Fruit fly (Drosophila melanogaster) Kc167 (cell line): ENCODE measurements around the gene CG10713.

Experiments
- Myc ChIP-seq: fragments of >200 bp; optimal IDR thresholded peaks from 2 replicates; lab custom pipeline; 2017; ENCODE audit warnings: missing external identifiers
- Sin3A ChIP-seq: fragments of >200 bp; optimal IDR thresholded peaks from 2 replicates; lab custom pipeline; 2018; ENCODE audit warnings: missing external identifiers
- h ChIP-seq: fragments of >200 bp; optimal IDR thresholded peaks from 3 replicates; lab custom pipeline; 2018; ENCODE audit warnings: missing external identifiers
- insv ChIP-seq: fragments of >200 bp; optimal IDR thresholded peaks from 3 replicates; lab custom pipeline; 2018; ENCODE audit warnings: missing external identifiers
- psq ChIP-seq: fragments of >200 bp; optimal IDR thresholded peaks from 2 replicates; lab custom pipeline; 2017; ENCODE audit warnings: missing external identifiers
- ttk ChIP-seq: sonication (Bioruptor generic); optimal IDR thresholded peaks from 2 replicates; lab custom pipeline; 2017; ENCODE audit warnings: missing external identifiers

The CG10713 gene

DNA sequence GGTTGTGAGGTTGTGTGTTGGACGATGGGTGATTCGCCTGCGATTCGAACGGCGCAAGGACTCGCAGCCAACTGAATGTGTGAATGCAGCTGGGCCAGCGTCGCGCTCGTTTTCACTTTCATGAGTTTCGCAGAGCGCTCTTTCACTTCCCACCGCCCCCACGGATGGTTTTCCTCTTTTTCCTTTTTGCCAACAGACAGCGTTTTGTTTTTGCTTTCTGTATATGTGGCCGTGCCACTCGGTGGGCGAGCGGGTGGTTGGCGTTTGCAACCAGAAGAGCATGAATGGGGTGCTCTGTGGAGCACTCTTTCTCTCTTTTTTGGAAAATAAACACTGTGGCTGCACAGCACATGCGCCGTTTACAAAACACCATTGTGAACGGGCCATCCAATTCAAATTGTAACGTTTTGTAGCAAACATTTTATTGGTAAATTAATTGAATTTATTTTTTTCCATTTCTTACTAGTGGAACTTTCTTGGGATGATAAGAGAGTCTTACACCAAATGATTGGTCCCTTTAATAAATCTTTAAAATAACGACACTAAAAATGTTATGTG, at the start of gene CG10713:
TSS of gene CG10713 (minus strand) at position 60 of the 558 bp plus-strand sequence.
- TF ChIP-seq ttk (no peak), insv (lab: Kevin White, UChicago) (no peak), Sin3A (no peak), h (lab: Kevin White, UChicago) (no peak), Myc (lab: Kevin White, UChicago) (no peak), psq (lab: Kevin White, UChicago) (no peak)

DNA sequence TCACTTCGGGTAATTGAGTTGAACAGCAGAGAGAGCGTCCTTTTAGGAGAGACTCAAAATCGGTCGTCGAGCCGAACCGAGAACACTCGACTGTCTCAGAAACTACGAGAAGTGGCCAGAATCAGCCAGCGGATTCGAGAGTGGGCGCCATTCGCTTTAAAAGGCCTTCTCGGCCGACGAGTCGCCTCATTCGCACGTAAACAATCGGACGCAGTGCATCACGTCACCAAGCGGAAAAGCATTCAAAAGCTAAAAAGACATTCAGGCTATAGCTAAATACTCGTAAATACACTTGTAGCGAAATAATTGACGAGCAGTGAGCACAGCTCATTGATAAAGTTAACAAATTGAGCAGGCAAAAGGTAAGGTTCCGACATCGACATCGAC, 45.2 kb upstream of the CG10713 start:
- TF ChIP-seq ttk (no peak), Sin3A (no peak), psq (lab: Kevin White, UChicago) (no peak), Myc (lab: Kevin White, UChicago) (no peak), h (lab: Kevin White, UChicago) (no peak), insv (lab: Kevin White, UChicago) (no peak)

DNA sequence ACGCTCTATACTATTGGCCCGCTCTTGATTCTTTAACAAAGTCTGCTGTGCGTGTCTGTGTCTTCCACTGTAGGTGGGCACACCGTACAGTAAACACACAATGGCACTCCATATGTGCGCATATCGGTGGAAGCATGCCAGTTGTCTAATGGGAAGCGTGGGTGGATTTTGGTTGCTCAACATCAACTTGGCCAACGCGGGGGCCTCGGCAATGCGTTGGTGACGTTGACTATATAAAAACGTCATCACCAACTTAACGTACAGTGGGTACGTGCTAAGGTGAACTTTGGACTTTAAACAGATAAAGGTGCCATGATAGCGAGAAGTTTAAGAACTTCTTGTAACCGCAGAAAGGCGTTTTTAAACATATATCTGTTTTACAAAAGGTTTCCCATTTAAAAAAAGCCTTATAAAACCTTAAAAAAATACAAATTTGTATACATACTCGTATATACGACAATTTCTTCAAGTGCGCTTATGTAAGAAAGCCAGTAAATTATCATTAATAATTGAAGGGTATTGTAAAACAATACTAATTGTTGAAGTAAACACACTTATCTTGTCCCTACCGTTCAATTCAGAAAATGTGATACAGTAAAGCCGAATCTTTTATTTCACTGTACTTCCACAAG, 44.7 kb upstream of the CG10713 start:
- TF ChIP-seq Sin3A (no peak), h (lab: Kevin White, UChicago) (no peak), insv (lab: Kevin White, UChicago) (no peak), Myc (lab: Kevin White, UChicago) (no peak), psq (lab: Kevin White, UChicago) (no peak), ttk (no peak)

DNA sequence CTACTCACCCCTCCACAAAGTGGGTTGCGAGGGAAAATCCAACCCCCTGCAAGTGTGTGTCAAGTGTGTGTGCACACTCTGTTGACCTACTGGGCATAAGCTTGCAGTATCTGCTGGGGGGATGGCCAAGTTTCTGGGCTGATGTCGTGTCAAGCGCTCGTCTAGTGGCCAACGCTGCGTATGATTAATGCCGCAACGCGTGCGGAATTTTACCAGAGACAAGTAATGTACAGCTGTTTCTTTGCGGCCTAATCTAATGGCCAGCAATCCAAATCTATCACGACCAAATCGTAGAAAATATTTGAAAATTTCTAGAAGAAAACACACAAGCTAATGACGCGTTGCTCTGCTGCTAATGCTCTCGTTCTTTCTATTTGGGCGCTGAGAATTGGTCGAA, 44.2 kb upstream of the CG10713 start:
- no peak for TF ChIP-seq ttk
- no peak for TF ChIP-seq Myc (lab: Kevin White, UChicago)
- TF ChIP-seq Sin3A = no peak
- TF ChIP-seq insv (lab: Kevin White, UChicago) = no peak
- TF ChIP-seq h (lab: Kevin White, UChicago) = no peak
- TF ChIP-seq psq (lab: Kevin White, UChicago) = no peak

DNA sequence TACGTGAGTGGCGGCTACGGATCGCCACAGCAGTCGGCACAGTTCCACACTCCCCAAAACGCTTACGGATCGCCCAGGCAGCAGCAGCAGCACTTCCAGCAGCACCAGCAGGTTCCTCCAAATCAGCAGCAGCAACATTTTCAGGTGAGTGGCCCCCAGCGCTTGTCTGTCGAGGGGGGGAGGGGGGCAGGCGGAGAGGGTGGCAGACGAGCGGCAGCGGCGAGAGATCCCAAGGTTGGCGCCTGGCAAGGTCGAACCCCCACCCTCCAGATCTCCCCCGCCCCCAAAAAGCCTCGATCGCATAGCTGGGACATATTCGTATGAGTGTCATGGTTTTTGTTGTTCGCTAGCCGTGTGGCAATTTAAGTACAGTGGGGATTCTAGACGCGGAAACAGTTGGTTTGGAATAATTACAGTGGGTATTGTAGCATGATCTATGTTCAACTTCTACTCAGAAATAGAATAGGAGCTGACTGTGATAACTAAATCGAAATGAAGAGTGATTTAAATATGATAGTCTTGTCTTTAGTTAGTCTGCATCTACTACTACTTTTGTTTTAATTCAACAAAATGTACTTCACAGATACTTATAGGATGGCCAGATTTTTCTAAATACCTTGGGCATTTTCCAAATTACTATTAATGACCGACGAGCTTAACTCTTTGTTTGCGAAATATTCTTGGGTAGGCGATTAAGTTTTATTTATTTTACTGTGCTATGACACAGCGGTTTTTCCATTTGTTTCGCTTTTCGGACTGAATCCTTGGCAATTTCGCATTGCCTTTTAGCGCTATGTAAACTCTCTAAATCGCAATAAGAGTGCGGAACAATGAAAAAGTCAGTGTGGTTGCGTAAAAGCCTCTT, 43.5 kb upstream of the CG10713 start:
- no peak for TF ChIP-seq Sin3A
- no peak for TF ChIP-seq ttk
- no peak for TF ChIP-seq insv (lab: Kevin White, UChicago)
- TF ChIP-seq psq (lab: Kevin White, UChicago) = no peak
- no peak for TF ChIP-seq h (lab: Kevin White, UChicago)
- no peak for TF ChIP-seq Myc (lab: Kevin White, UChicago)

DNA sequence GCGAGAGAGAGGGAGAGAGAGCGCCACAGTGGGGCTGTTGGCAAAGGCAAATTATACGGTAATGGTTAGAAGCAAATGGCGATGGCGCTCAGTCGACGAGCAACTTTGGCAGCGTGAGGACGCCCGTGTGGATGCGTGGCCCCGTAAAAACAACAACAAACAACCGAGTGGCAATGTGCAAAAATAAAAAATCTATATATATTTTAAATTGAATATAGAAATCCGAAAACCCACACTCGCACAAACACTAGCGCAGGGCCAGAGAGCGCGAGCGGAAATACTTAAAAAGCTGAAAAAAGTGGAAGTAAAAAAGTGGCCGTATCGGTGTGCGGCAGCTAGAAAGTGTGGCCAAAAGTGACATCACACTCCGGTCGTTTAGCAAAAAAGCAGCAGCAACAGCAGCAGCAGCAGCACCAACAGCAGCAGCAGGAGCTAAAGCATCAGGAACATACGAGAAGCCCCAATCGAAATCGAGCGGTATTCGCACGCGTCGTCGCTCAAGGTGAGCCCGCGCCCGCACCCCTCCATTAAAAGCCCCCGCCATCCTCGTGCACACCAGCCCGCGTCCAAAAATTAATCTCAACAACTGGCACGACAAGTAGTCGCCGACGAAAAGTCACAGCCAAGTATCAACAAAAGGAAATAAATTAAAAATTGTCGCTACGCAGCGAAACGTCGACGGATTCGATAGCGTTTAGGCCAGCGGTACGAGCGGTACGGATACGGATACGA, 42.6 kb upstream of the CG10713 start, which contains the start of gene stv:
TSS of gene stv (plus strand) at position 89 of the 732 bp plus-strand sequence.
- TF ChIP-seq ttk (no peak), Sin3A (no peak), insv (lab: Kevin White, UChicago) (no peak), Myc (lab: Kevin White, UChicago) (no peak), psq (lab: Kevin White, UChicago) (no peak), h (lab: Kevin White, UChicago) (no peak)

DNA sequence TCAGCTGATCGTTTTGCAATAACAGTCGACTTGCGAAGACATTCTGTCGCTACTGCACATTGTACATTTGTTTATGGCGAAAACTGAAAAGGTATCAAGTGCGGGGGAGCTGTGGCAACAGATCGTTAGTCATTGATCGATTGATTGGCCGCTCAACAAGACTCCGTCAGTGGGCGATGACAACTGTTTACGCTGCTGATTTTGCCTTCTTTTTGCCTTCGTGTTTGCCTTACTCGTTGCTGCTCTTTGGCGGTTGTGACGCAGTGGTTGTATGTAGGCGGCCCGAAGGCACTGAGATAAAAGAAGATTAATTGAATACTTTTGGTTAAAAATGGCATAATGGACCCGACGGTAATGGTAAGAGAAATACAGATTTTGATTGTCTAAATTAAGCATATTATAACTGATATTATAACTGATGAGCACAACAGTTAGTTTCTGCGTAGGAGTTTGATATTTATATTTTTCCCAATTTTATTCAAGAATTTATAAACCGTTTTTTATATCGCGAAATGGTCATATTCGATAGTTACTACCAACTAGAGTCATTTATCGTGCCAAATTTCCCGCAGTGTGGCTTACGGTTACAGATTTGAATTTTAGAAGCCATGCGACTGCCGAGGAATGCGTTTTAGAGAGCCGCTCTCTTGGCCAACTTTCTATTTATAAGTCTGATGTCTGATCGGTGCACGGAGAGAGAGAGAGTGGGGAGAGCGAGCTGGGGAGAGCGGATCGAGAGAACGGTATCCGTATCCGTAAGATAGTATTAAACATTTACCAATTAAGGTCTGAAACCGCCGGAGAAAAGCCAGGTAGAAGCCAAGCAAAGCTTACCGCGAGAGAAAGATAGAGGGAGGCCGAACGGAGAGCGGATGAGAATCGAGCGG, 41.8 kb upstream of the CG10713 start:
- no peak for TF ChIP-seq Sin3A
- no peak for TF ChIP-seq h (lab: Kevin White, UChicago)

DNA sequence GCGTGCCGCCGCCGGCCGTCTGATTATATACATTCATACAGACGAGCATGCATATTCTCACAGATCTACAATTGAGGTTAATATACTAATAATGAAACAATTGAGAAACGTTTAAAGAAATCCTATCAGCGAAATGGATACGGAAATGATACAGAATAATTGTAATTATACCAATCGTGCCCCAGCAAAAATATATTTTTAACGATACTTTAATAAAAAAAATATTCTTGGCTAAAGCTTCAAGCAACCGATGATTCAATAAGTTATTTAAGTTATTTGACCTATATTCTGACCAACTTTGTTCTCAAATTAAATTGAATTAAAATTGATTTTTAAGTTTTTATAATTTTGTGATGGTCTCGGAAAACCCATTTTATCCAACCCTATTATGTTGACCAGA, 41.0 kb upstream of the CG10713 start:
- TF ChIP-seq insv (lab: Kevin White, UChicago) (no peak), h (lab: Kevin White, UChicago) (no peak), psq (lab: Kevin White, UChicago) (no peak), Myc (lab: Kevin White, UChicago) (no peak), ttk (no peak), Sin3A (no peak)

DNA sequence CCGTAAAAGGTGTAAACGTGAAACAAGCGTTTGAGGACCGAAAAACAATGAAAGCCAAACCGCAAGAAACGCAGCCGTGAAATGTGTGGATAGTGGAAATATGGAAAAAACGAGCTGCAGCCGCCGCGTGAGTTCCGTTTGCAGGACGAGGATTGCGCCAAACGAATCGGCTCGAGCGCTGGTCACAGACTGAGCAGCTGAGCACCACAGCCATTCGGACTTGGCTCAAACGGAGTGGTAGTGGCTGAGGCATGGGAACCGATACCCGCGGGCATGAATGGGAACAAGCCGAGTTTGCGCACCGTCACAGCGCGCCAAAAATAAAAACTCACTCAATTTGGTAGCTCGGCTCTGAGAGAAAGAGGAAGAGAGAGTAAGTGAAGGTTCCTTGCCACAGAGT, 39.6 kb upstream of the CG10713 start, which contains the start of gene CG10089:
TSS of gene CG10089 (minus strand) at position 181 of the 400 bp plus-strand sequence.
- TF ChIP-seq Sin3A (no peak), psq (lab: Kevin White, UChicago) (no peak), h (lab: Kevin White, UChicago) (no peak), ttk (no peak), insv (lab: Kevin White, UChicago) (no peak), Myc (lab: Kevin White, UChicago) (no peak)

DNA sequence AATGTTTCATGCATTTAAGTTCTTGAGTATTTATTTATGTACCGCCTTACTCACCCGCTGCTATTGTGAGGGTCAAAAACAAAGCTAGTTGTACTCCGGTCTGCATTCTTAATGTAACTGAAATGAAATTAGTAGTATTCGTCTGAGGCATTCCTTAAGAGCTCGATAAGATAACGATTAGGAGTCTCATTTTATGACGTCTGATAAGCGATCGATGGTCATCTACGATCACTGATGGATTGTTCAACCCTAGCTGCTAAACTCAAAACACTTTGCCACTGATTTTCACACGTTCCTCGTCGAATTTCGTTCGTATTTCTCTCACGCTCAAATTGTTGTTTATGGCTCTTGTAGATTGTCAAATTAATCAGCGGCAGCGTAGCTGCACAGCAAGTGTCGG, 22.1 kb upstream of the CG10713 start, which contains the start of gene CG10116:
TSS of gene CG10116 (minus strand) at position 106 of the 400 bp plus-strand sequence.
- TF ChIP-seq ttk (no peak), insv (lab: Kevin White, UChicago) (no peak), Sin3A (no peak), h (lab: Kevin White, UChicago) (no peak), Myc (lab: Kevin White, UChicago) (no peak), psq (lab: Kevin White, UChicago) (no peak)
